Worm (Caenorhabditis elegans): Measurements from ENCODE around the gene rme-6.

rme-6 gene

DNA sequence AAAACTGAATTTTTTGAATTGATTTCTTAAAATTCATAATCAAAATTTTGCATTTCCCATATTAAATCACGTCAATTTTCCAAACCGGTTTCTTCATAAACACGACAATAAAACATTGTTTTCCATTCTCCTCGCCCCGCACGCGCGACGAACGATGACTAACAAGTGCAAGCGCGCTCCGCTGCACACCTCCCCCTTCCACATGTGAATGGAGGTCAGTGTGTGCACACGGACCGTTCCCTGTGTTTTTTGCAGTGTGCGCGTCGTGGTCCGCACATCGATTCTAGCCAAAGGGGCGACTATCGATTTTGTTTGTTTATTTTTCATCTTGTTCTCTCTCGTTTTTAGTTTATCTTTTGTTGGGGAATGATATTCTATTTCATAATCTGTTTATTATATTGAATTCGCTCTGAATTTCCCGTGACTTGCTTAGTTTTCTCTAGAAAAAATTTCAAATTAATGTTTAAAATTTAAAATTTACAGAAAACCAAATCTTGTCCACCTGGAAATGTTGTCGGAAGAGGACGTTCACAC lies 31.6 kb downstream of the rme-6 start, which contains the start of gene snx-1:
Gene snx-1 (plus strand): TSS at position 484 of the 534 bp plus-strand sequence.
- TF ChIP-seq unc-62 (GFP tag; optimal IDR thresholded peaks at IDR 0.05): no peak

- no peak for TF ChIP-seq unc-62 (GFP tag; optimal IDR thresholded peaks at IDR 0.05)
These were observed 44.7 kb downstream of the rme-6 start for ce11 chrX:1141617-1142016.

DNA sequence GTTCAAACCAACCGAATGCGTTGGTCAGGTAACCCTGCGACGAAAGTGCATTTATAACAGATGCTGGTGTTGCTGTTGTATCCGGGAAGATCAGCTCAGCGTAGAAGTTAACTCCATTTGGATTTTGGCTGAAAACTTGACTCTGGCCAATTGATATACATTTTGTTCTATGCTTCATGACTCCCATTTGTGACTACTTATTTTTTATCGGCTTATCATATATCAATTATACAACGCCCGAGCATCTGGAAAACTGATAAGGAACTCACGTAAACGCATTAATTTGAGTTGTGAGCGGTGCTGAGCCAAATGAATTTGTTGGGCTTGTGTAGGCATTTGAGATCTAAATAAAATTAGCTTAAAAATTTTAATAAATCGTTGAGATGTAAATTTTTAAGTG lies 50.4 kb downstream of the rme-6 start:
- TF ChIP-seq unc-62 (GFP tag; optimal IDR thresholded peaks at IDR 0.05): no peak

- TF ChIP-seq unc-62 (GFP tag; optimal IDR thresholded peaks at IDR 0.05): no peak
These were observed 51.5 kb downstream of the rme-6 start, which contains the start of the genes R193.2 and R193.6 for ce11 chrX:1148438-1148837. Gene R193.2, minus strand, starts transcription at chrX:1148585. Gene R193.6, plus strand, starts transcription at chrX:1148787.
